Worm (Caenorhabditis elegans): ENCODE data around the gene F08D12.12.

- TF ChIP-seq him-1 (tag; optimal IDR thresholded peaks at IDR 0.05) (no peak), W03F9.2 (tag; optimal IDR thresholded peaks at IDR 0.05) (no peak), dao-5 (tag; optimal IDR thresholded peaks at IDR 0.05) (no peak)
Measured at ce11 chrII:2777846-2778245, 9.0 kb downstream of the F08D12.12 start, which contains the start of gene F08D12.4.
